Worm (Caenorhabditis elegans) whole organism, late embryonic: Measurements from ENCODE around the gene ssp-10.

Source experiments
- F13H6.1 ChIP-seq: sonication (generic microtip); optimal IDR thresholded peaks from 2 replicates; lab custom pipeline; 2016; ENCODE audit warnings: missing genetic modification characterization, missing compliant biosample characterization
- K02D7.2 ChIP-seq: sonication (generic microtip); optimal IDR thresholded peaks from 2 replicates; lab custom pipeline; 2017; ENCODE audit warnings: mild to moderate bottlenecking, missing genetic modification characterization, missing compliant biosample characterization
- K09A11.1 ChIP-seq: sonication (generic microtip); optimal IDR thresholded peaks from 2 replicates; lab custom pipeline; 2017; ENCODE audit warnings: antibody characterized with exemption, mild to moderate bottlenecking, missing genetic modification characterization, missing compliant biosample characterization; ENCODE audit not compliant: insufficient read depth
- T23F11.4 ChIP-seq: fragments of 200-800 bp; sonication (Bioruptor generic); optimal IDR thresholded peaks from 2 replicates; lab custom pipeline; 2018; ENCODE audit warnings: mild to moderate bottlenecking, missing genetic modification characterization, missing compliant biosample characterization
- ceh-14 ChIP-seq: sonication (generic microtip); optimal IDR thresholded peaks from 2 replicates; lab custom pipeline; 2016; ENCODE audit warnings: missing genotype, missing genetic modification characterization, missing compliant biosample characterization
- ceh-19 ChIP-seq: fragments of 200-800 bp; sonication (Bioruptor generic); optimal IDR thresholded peaks from 2 replicates; lab custom pipeline; 2018; ENCODE audit warnings: mild to moderate bottlenecking, missing genetic modification characterization, missing compliant biosample characterization
- ceh-2 ChIP-seq: sonication (generic microtip); optimal IDR thresholded peaks from 2 replicates; lab custom pipeline; 2016; ENCODE audit warnings: missing genotype, missing genetic modification characterization, missing compliant biosample characterization
- ceh-30 ChIP-seq: fragments of 150-350 bp; optimal IDR thresholded peaks from 2 replicates; lab custom pipeline; 2014; ENCODE audit warnings: missing biosample characterization, missing genetic modification characterization
- dmd-4 ChIP-seq: sonication (generic microtip); optimal IDR thresholded peaks from 2 replicates; lab custom pipeline; 2016; ENCODE audit warnings: borderline replicate concordance, missing genetic modification characterization, missing compliant biosample characterization
- elt-2 ChIP-seq: sonication (generic microtip); optimal IDR thresholded peaks from 2 replicates; lab custom pipeline; 2016; ENCODE audit warnings: missing genetic modification reagents, missing genetic modification characterization, missing compliant biosample characterization
- ets-4 ChIP-seq: sonication (generic microtip); optimal IDR thresholded peaks from 2 replicates; lab custom pipeline; 2016; ENCODE audit warnings: missing genetic modification characterization, missing compliant biosample characterization
- fax-1 ChIP-seq: sonication (generic microtip); optimal IDR thresholded peaks from 2 replicates; lab custom pipeline; 2016; ENCODE audit warnings: missing genotype, missing genetic modification characterization, missing compliant biosample characterization
- gmeb-2 ChIP-seq: sonication (generic microtip); optimal IDR thresholded peaks from 2 replicates; lab custom pipeline; 2016; ENCODE audit warnings: missing genetic modification characterization, inconsistent platforms, missing compliant biosample characterization
- hlh-15 ChIP-seq: sonication (generic microtip); optimal IDR thresholded peaks from 2 replicates; lab custom pipeline; 2016; ENCODE audit warnings: missing genetic modification characterization, missing compliant biosample characterization
- hlh-30 ChIP-seq: sonication (generic microtip); optimal IDR thresholded peaks from 2 replicates; lab custom pipeline; 2017; ENCODE audit warnings: antibody characterized with exemption, missing genetic modification characterization, missing compliant biosample characterization; ENCODE audit not compliant: insufficient read depth
- hlh-6 ChIP-seq: sonication (generic microtip); optimal IDR thresholded peaks from 2 replicates; lab custom pipeline; 2016; ENCODE audit warnings: missing genotype, missing genetic modification characterization, missing compliant biosample characterization
- hlh-8 ChIP-seq: sonication (generic microtip); optimal IDR thresholded peaks from 2 replicates; lab custom pipeline; 2016; ENCODE audit warnings: missing genotype, missing genetic modification characterization, missing compliant biosample characterization
- nhr-11 ChIP-seq: fragments of 150-350 bp; optimal IDR thresholded peaks from 2 replicates; lab custom pipeline; 2014; ENCODE audit warnings: missing biosample characterization, missing genetic modification characterization
- nhr-232 ChIP-seq: sonication (generic microtip); optimal IDR thresholded peaks from 2 replicates; lab custom pipeline; 2016; ENCODE audit warnings: missing genetic modification characterization, missing compliant biosample characterization
- npax-4 ChIP-seq: sonication (generic microtip); optimal IDR thresholded peaks from 2 replicates; lab custom pipeline; 2016; ENCODE audit warnings: missing genetic modification characterization, missing compliant biosample characterization
- pag-3 ChIP-seq: sonication (generic microtip); optimal IDR thresholded peaks from 2 replicates; lab custom pipeline; 2016; ENCODE audit warnings: missing compliant biosample characterization, missing genetic modification characterization, borderline replicate concordance
- pat-9 ChIP-seq: fragments of 200-800 bp; sonication (Bioruptor generic); optimal IDR thresholded peaks from 2 replicates; lab custom pipeline; 2018; ENCODE audit warnings: mild to moderate bottlenecking, missing genetic modification characterization, moderate library complexity, missing compliant biosample characterization
- pha-2 ChIP-seq: sonication (generic microtip); optimal IDR thresholded peaks from 2 replicates; lab custom pipeline; 2017; ENCODE audit warnings: mild to moderate bottlenecking, missing genetic modification characterization, missing compliant biosample characterization
- pha-4 ChIP-seq: fragments of 150-350 bp; optimal IDR thresholded peaks from 2 replicates; lab custom pipeline; 2018; ENCODE audit warnings: missing biosample characterization, missing genetic modification reagents, missing genetic modification characterization
- ref-2 ChIP-seq: sonication (generic microtip); optimal IDR thresholded peaks from 2 replicates; lab custom pipeline; 2016; ENCODE audit warnings: missing genetic modification characterization, missing compliant biosample characterization
- rnt-1 ChIP-seq: sonication (generic microtip); optimal IDR thresholded peaks from 2 replicates; lab custom pipeline; 2016; ENCODE audit warnings: missing genetic modification characterization, missing compliant biosample characterization
- sdc-2 ChIP-seq: sonication (generic microtip); optimal IDR thresholded peaks from 2 replicates; lab custom pipeline; 2016; ENCODE audit warnings: missing genotype, missing genetic modification characterization, missing compliant biosample characterization
- sox-4 ChIP-seq: sonication (generic microtip); optimal IDR thresholded peaks from 2 replicates; lab custom pipeline; 2017; ENCODE audit warnings: mild to moderate bottlenecking, missing genetic modification characterization, inconsistent platforms, missing compliant biosample characterization
- tbx-7 ChIP-seq: sonication (generic microtip); optimal IDR thresholded peaks from 2 replicates; lab custom pipeline; 2016; ENCODE audit warnings: missing genotype, missing genetic modification characterization, missing compliant biosample characterization
- unc-55 ChIP-seq: sonication (generic microtip); optimal IDR thresholded peaks from 2 replicates; lab custom pipeline; 2017; ENCODE audit warnings: missing biosample characterization, missing genetic modification reagents, missing genetic modification characterization
- unc-86 ChIP-seq: sonication (generic microtip); optimal IDR thresholded peaks from 2 replicates; lab custom pipeline; 2016; ENCODE audit warnings: missing genetic modification characterization, missing compliant biosample characterization
- zip-5 ChIP-seq: sonication (generic microtip); optimal IDR thresholded peaks from 2 replicates; lab custom pipeline; 2016; ENCODE audit warnings: missing genetic modification characterization, missing compliant biosample characterization
- ztf-16 ChIP-seq: sonication (generic microtip); optimal IDR thresholded peaks from 2 replicates; lab custom pipeline; 2017; ENCODE audit warnings: missing genetic modification characterization, missing compliant biosample characterization

The ssp-10 gene

DNA sequence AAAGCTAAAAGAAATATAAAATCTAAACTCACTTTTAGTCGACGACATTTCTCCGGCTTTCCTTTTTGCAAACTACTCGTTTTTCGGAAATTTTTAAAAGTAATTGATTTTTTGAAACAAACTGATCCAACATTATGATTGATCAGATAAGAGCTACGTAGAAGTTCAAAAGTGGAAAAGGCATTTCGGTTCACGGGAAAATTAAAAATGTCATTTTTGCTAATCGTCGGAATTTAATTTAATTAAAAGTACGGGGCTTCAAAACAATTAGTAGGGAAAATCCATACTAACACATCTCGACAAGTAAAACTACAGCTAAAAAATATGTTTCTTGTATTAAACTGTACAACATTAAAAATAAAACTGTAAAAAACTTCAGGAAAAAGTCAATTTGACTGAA, 1.2 kb downstream of the ssp-10 start, which contains the start of gene K07F5.8:
Gene K07F5.8 (minus strand): TSS at position 101 of the 400 bp plus-strand sequence.
- TF ChIP-seq K09A11.1 = no peak
- no peak for TF ChIP-seq unc-55 (GFP tag; lab: Kevin White, UChicago)
- TF ChIP-seq pha-4 = no peak
- no peak for TF ChIP-seq fax-1
- no peak for TF ChIP-seq F13H6.1 (tag; lab: Kevin White, UChicago)
- TF ChIP-seq ref-2 = no peak
- no peak for TF ChIP-seq rnt-1
- no peak for TF ChIP-seq pha-2
- no peak for TF ChIP-seq elt-2 (tag; lab: Kevin White, UChicago)
- TF ChIP-seq ceh-2 (tag; lab: Kevin White, UChicago) = no peak
- no peak for TF ChIP-seq sox-4 (tag; lab: Kevin White, UChicago)

DNA sequence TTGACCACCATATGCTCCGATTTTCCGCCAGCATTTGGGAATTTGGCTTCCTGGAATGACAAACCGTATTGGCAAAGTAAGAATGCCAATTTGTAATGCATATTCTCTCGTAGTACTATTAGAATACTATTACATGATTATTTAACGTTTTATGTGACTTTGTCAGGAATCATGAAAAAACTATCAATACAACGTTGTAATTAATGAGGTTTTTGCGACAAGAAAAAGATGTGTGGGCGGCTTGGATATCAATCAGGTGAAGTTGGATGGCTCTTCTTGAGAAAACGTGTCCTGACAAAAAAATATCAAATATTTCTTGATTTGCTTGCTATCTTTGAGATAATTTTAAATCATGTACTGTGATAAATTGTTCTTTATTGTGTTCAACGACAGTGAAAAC, 2.8 kb downstream of the ssp-10 start, which contains the start of gene K07F5.7:
Gene K07F5.7 (minus strand): TSS at position 101 of the 400 bp plus-strand sequence.
- TF ChIP-seq fax-1 = no peak
- no peak for TF ChIP-seq K02D7.2
- TF ChIP-seq ref-2 = no peak
- no peak for TF ChIP-seq nhr-11 (tag; lab: Kevin White, UChicago)
- TF ChIP-seq F13H6.1 (tag; lab: Kevin White, UChicago) = no peak
- no peak for TF ChIP-seq hlh-30
- no peak for TF ChIP-seq gmeb-2 (tag; lab: Kevin White, UChicago)

DNA sequence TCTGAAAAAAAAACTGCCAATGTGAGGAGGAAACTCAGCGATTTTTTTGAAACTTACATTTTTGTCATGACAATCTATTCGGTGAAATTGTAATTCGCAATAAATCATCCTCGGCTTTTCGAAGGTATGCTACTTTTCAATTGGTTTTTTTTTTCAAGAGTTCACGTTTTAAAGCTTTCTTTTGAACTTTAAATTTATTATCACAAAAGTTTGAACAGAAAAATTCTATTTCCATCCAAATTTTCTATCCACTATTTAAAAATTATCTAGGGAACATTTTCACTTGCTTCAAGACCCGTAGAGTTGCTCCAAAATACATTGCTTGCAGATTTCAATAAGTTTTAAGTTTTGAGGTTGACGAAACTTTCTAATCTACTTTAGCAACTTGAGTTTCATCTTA, 4.3 kb downstream of the ssp-10 start, which contains the start of gene K07F5.6:
Gene K07F5.6 (minus strand): TSS at position 101 of the 400 bp plus-strand sequence.
- TF ChIP-seq npax-4 (tag; lab: Kevin White, UChicago) (no peak), ets-4 (tag; lab: Kevin White, UChicago) (no peak), zip-5 (tag; lab: Kevin White, UChicago) (no peak), pha-2 (no peak)

ce11 chrIV:9843760-9844159, 7.1 kb downstream of the ssp-10 start, which contains the start of gene nspd-2:
nspd-2 (plus strand) TSS chrIV:9844060.
- TF ChIP-seq tbx-7 (no peak), pha-2 (no peak), T23F11.4 (GFP tag; lab: Kevin White, UChicago) (no peak), zip-5 (tag; lab: Kevin White, UChicago) (no peak), pha-4 (no peak), hlh-6 (no peak), ceh-14 (tag; lab: Kevin White, UChicago) (no peak), ceh-30 (tag; lab: Kevin White, UChicago) (no peak), hlh-30 (no peak), hlh-8 (tag; lab: Kevin White, UChicago) (no peak), elt-2 (tag; lab: Kevin White, UChicago) (no peak), unc-86 (tag; lab: Kevin White, UChicago) (no peak), ztf-16 (tag; lab: Kevin White, UChicago) (no peak)
- TF ChIP-seq, all 69 proteins: peak for 0

DNA sequence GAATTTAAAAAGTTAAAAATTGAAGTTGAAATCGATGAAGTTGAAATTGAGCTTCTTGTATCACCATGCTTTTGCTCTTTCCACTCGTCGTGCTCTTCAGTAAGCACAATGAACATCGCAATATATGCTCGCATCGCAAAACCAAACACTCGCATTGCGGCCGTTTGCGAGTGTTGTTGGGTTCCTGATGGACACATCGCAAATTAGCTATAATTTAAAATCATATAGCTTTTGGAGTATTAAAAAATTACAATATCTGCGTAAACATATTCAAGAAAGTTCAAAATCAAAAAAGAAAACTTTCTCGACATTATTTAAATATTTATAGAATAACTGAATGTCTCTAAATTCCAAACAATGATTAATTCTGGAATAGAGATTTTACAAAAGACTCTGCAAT, 8.8 kb downstream of the ssp-10 start, which contains the start of gene K07F5.17:
Gene K07F5.17 (plus strand): TSS at position 301 of the 400 bp plus-strand sequence.
- no peak for TF ChIP-seq ref-2
- no peak for TF ChIP-seq pat-9 (tag; lab: Kevin White, UChicago)
- TF ChIP-seq ceh-19 (GFP tag; lab: Kevin White, UChicago) = no peak
- no peak for TF ChIP-seq hlh-6
- TF ChIP-seq hlh-30 = no peak
- no peak for TF ChIP-seq hlh-15 (tag; lab: Kevin White, UChicago)
- TF ChIP-seq tbx-7 = no peak
- TF ChIP-seq nhr-11 (tag; lab: Kevin White, UChicago) = no peak
- TF ChIP-seq unc-86 (tag; lab: Kevin White, UChicago) = no peak
- TF ChIP-seq sdc-2 (tag; lab: Kevin White, UChicago) = no peak
- no peak for TF ChIP-seq K02D7.2

DNA sequence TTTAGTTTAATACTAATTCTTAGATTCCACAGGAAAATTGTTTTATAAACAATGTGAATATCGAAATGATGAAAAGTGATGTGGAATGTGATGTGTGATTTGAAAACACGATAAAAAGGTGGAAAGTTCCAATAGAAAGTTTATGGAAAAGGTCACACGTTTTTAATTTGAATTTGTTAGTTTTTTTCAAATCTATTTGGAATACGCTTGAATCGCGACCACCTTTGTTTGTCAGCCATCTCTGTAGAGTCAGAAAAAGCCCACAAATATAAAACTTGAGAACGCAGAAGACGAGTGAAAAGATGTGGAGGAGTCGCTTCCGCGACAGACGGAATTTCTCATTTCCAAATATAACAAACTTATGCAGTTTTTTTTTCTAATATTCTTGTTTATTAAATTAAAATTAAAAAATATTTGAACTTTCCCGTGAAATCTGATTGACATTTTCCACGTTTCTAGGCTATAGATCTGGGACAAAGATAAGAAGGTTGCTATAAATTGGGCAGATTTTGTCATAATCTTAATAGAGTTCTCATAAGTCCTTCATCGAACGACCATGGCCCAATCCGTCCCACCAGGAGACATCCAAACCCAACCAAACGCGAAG, 9.7 kb downstream of the ssp-10 start, which contains the start of the genes kin-24 and msp-56:
Gene kin-24 (minus strand): TSS at position 101 of the 607 bp plus-strand sequence.
Gene msp-56 (plus strand): TSS at position 557 of the 607 bp plus-strand sequence.
- TF ChIP-seq nhr-232 (tag; lab: Kevin White, UChicago) (no peak), pat-9 (tag; lab: Kevin White, UChicago) (no peak), pag-3 (tag; lab: Kevin White, UChicago) (no peak), dmd-4 (tag; lab: Kevin White, UChicago) (no peak)
- TF ChIP-seq, all 69 proteins: peak for 0
